Fruit fly (Drosophila melanogaster) S2 (cell line): ENCODE data around the gene ZIPIC.

Source experiments
- CG8478 ChIP-seq: fragments of >200 bp; optimal IDR thresholded peaks from 2 replicates; lab custom pipeline; 2018
- CTCF ChIP-seq, 2 experiments: fragments of >200 bp; optimal IDR thresholded peaks; 2 replicates each; lab custom pipeline; 2018

- TF ChIP-seq CG8478 (lab: Kevin White, UChicago) (no peak), CTCF (optimal IDR thresholded peaks at IDR 0.05; lab: Kevin White, UChicago) (no peak)
Observed at dm6 chr3R:30014977-30015514, 21.6 kb downstream of the ZIPIC start, which contains the start of gene CG7920.
